Fruit fly (Drosophila melanogaster) ovary, adult (tissue): ENCODE measurements around the gene Hsp22.

Experiments
- CG17801 ChIP-seq: fragments of 200-800 bp; optimal IDR thresholded peaks from 2 replicates; lab custom pipeline; 2019; ENCODE audit warnings: missing biosample characterization, mild to moderate bottlenecking, missing genetic modification characterization, moderate library complexity; ENCODE audit not compliant: partially characterized antibody

The Hsp22 gene

dm6 chr3L:9381602-9382001 lies 8.9 kb downstream of the Hsp22 start, which contains the start of gene Hsp23:
Gene Hsp23, plus strand, starts transcription at chr3L:9381882.
- no peak for TF ChIP-seq CG17801

dm6 chr3L:9383345-9384075 lies 10.8 kb downstream of the Hsp22 start, which contains the start of gene Hsp27:
Gene Hsp27, plus strand, starts transcription at chr3L:9384063.
- peak; percentile 99 for TF ChIP-seq CG17801

DNA sequence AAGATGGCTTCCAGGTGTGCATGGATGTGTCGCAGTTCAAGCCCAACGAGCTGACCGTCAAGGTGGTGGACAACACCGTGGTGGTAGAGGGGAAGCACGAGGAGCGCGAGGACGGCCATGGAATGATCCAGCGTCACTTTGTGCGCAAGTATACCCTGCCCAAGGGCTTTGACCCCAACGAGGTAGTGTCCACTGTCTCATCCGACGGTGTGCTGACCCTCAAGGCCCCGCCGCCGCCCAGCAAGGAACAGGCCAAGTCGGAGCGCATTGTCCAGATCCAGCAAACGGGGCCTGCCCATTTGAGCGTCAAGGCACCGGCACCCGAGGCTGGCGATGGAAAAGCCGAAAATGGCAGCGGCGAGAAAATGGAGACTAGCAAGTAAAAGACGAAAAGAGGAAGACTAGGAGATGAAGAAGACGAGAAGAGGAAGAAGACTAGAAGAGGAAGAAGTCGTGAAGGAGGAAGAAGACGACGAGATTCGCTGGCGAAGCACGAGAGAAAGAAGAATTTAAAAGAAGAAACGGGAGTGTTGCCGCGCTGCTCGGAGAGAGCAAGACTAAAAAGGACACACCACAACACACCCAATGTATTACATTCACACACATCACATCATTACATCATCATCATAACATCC lies 11.8 kb downstream of the Hsp22 start:
- TF ChIP-seq CG17801, result no peak

dm6 chr3L:9391340-9391980 lies 18.7 kb downstream of the Hsp22 start:
- TF ChIP-seq CG17801, result no peak

DNA sequence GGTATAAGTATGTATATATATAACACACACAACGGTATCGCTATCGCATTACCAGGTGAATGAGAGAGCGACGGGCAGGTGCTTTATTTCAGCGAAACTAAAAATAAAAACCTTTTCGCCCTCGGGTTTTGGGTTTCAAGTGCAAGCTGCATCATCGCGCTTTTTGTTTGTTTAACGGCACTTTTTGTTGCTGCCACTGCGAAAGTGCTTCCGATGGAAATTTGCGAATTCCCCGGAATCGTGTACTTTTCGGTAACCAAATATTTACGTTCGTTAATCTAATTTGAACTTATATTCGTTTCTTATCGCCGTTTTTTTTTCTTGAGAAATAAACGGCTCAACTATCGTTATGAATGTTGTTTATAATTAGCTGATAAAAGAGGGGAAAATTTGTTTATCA lies 23.3 kb downstream of the Hsp22 start:
- peak; percentile 11 for TF ChIP-seq CG17801

DNA sequence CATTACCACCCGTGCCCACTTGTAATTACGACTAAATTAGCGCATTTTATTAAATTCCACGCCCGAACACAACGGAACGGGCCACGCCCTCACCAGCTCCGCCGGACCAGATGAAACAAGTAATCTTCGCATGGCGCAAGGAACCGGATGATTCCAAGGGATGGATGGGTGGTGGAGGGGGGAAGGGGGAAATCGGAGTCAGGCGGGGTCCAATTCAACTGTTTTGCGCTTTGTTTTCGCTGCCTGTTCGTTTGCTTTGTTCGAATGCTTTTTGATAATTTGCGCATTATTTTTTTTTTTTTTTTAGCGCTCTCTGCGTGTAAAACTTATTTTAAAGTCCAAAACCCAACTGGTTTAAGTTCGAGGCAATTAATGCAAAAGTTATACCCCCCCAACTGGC lies 24.0 kb downstream of the Hsp22 start:
- no peak for TF ChIP-seq CG17801

dm6 chr3L:9397156-9397555 lies 24.4 kb downstream of the Hsp22 start:
- TF ChIP-seq CG17801, result peak; percentile 58

- no peak for TF ChIP-seq CG17801
Observed at dm6 chr3L:9398028-9398427, 25.3 kb downstream of the Hsp22 start.

- TF ChIP-seq CG17801, result no peak
Observed at dm6 chr3L:9398435-9398981, 25.8 kb downstream of the Hsp22 start.

DNA sequence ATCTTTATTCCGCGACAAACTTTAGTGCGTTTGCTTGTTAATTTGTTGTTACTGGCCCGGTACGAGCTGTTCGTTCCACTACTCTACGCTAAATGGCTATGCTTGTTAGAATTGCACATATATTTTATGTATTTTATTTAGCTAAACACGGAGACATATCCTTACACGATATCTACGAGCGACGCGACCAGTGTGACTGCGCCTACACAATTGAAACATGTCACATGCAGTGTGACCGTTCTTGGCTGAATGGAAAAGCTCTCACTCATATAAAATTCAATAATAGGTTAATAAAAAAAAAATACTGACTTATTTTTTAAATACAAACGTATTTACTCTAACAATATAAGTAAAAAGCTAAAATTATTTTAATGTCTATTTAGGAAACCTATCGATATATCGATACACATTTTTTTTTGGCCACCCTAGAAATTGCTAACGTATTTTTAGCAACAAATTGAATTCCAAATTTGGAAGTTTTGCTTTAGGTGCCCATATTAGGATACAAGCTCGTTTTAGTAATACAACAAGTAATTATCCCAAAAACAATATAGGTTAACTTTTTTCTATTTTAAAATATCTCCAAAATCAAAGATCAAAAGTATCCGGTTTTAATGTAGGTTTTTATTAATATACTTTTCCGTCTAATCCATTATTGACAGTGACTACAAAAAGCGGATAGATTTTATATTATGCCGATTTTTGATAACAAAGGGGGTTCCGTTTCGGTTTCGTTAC lies 26.5 kb downstream of the Hsp22 start, which contains the start of gene CG4080:
CG4080 (minus strand) TSS at position 215 of the 738 bp plus-strand sequence.
- TF ChIP-seq CG17801, result peak; percentile 68

dm6 chr3L:9399855-9400254 lies 27.1 kb downstream of the Hsp22 start:
- no peak for TF ChIP-seq CG17801

DNA sequence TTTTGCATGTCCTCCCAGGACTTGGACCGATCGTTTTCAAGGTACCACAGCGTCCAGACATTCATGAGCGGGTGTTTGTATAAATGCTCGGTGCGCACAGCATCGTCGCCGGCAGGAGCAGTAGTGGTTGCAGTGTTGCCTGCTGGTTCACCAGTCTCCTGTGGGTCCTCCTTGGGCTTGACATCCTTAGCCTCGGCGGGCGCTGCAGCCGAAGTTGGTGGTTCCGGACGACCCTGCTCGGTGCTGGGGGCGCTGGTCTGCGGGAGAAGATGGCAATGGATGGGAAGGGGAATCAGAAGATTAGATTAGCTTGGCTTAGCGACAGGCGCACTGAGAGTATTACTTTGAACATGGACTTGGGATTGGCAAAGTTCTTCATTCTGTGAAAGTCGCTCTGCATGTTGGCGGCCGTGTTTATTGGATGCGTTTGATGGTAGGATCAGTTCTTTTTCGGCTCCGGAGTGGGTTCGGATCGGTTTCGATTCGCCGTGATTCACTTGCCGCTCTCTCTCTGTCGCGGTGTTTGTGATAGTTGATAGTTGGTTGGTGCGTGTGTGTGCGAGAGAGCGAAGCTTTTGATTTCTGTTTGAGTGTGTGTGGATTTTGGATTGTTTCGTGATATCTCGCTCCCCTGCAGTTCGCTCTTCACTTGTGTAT lies 28.1 kb downstream of the Hsp22 start:
- TF ChIP-seq CG17801, result no peak

dm6 chr3L:9401354-9402156 lies 28.8 kb downstream of the Hsp22 start:
- TF ChIP-seq CG17801, result no peak

- no peak for TF ChIP-seq CG17801
Observed at dm6 chr3L:9402157-9402890, 29.6 kb downstream of the Hsp22 start, which contains the start of gene eIF4E1. Gene eIF4E1, minus strand, starts transcription at chr3L:9402460.
